Worm (Caenorhabditis elegans): Measurements from ENCODE around the gene fipr-7.

fipr-7 gene

DNA sequence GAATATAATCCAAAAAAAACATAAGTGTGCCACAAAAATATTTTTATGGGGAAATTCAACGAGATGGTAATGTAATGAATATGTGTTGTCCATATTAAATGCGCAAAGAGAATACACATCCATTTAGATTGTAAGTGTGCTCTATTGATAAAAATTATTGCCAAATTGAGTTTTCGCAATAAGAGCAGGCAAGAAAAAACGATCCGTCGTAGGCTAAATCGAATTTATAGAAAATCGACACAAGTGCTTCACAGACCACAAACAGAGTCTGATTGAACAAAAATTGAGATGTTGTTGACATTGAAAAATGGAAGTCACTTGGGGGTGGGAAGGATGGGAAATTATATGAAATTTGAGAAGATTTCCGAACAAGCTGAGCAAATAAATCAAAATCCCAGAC, 35.4 kb downstream of the fipr-7 start:
- TF ChIP-seq lin-39 (tag; optimal IDR thresholded peaks at IDR 0.05) (no peak), eor-1 (tag; optimal IDR thresholded peaks at IDR 0.05) (no peak), pha-4 (tag; optimal IDR thresholded peaks at IDR 0.05) (peak; percentile 58), ama-1 (optimal IDR thresholded peaks at IDR 0.05) (no peak)

DNA sequence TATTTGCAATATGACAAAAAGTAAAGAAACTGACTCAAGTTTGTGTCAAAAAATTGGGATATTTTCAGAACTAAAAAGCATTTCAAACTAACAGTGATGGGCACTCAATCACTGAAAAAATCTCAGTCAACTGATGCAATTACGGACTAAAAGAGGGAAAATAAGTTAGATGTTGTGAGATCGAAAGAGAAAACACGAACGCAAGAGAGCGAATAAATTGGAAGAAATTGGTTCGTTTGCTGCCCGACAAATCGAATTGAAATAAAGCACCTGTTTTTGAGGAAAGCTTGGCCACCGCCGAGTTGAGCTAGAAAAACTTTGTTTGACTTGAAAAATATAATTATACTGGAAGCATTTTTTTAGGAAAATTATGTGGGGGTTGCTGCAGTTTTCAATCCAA, 36.4 kb downstream of the fipr-7 start:
- no peak for TF ChIP-seq nhr-67 (tag; optimal IDR thresholded peaks at IDR 0.05)

DNA sequence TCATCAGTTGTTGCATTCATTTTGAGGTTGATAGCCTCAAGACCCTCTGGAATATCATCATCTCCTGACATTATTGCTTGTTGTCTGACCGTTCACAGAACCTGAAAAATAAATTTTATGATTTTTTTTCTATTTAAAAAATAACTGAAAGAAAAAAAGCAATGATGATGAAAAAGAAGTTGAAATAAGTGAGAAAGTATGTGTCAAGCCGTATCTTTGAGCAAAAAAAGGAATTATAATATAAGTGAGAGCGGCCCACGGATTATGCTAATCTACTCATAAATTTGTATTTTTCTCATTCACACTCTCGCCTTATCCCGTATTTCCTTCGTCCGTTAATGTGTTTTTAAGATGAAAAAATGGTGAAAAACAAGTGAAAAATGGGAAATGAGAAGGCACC, 40.6 kb downstream of the fipr-7 start, which contains the start of gene ric-4:
Gene ric-4, minus strand, starts transcription at position 101 of the 400 bp plus-strand sequence.
- TF ChIP-seq fkh-2 (tag; optimal IDR thresholded peaks at IDR 0.05) = no peak
- no peak for TF ChIP-seq nhr-77 (tag; optimal IDR thresholded peaks at IDR 0.05)
- no peak for TF ChIP-seq egl-27 (tag; optimal IDR thresholded peaks at IDR 0.05)
- no peak for TF ChIP-seq ceh-82 (tag; optimal IDR thresholded peaks at IDR 0.05)
- TF ChIP-seq fos-1 (tag; optimal IDR thresholded peaks at IDR 0.05) = no peak
- no peak for TF ChIP-seq nhr-43 (tag; optimal IDR thresholded peaks at IDR 0.05; ENCODE audit: poor library complexity, severe bottlenecking)
- no peak for TF ChIP-seq daf-12 (tag; optimal IDR thresholded peaks at IDR 0.05)
- no peak for TF ChIP-seq nhr-12 (tag; optimal IDR thresholded peaks at IDR 0.05)
- no peak for TF ChIP-seq nhr-28 (tag; optimal IDR thresholded peaks at IDR 0.05)

DNA sequence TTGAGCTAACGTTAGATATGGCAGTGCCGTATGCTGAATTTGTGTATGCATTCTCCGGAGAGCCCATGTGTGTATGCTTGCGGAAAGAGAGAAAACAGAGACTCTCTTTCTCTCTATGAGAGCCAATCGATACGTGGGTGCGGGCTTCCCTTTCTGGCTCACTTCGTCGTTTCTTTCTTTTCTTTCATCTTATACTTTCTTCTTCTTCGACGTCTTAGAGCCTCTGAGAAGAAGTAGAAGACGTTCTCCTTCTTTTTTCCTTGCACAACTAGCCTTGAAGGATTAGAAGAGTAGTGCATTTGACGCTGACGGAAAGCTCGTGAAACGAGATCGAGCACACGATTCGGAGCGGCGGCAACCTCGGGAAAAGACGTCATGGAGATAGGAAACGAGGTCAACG, 44.2 kb downstream of the fipr-7 start:
- peak; percentile 85 for TF ChIP-seq fkh-10 (GFP tag; optimal IDR thresholded peaks at IDR 0.05)
- TF ChIP-seq mml-1 (tag; optimal IDR thresholded peaks at IDR 0.05) = no peak
- TF ChIP-seq nhr-12 (tag; optimal IDR thresholded peaks at IDR 0.05) = no peak
- TF ChIP-seq nfya-1 (tag; optimal IDR thresholded peaks at IDR 0.05; ENCODE audit: insufficient read depth) = peak; percentile 77
- TF ChIP-seq ceh-28 (tag; optimal IDR thresholded peaks at IDR 0.05) = peak; percentile 56
- peak; percentile 46 for TF ChIP-seq nhr-11 (tag; optimal IDR thresholded peaks at IDR 0.05)
- TF ChIP-seq hmg-11 (tag; optimal IDR thresholded peaks at IDR 0.05) = peak; percentile 76
- peak; percentile 67 for TF ChIP-seq elt-1 (tag; optimal IDR thresholded peaks at IDR 0.05)
- TF ChIP-seq nhr-23 (tag; optimal IDR thresholded peaks at IDR 0.05) = no peak
- no peak for TF ChIP-seq nhr-77 (tag; optimal IDR thresholded peaks at IDR 0.05)
- no peak for TF ChIP-seq nhr-28 (tag; optimal IDR thresholded peaks at IDR 0.05)
- TF ChIP-seq sea-2 (GFP tag; optimal IDR thresholded peaks at IDR 0.05) = peak; percentile 64
- TF ChIP-seq snpc-4 (tag; optimal IDR thresholded peaks at IDR 0.05) = peak; percentile 55
- TF ChIP-seq unc-62 (GFP tag; optimal IDR thresholded peaks at IDR 0.05) = peak; percentile 81
- no peak for TF ChIP-seq egl-5 (tag; optimal IDR thresholded peaks at IDR 0.05)

DNA sequence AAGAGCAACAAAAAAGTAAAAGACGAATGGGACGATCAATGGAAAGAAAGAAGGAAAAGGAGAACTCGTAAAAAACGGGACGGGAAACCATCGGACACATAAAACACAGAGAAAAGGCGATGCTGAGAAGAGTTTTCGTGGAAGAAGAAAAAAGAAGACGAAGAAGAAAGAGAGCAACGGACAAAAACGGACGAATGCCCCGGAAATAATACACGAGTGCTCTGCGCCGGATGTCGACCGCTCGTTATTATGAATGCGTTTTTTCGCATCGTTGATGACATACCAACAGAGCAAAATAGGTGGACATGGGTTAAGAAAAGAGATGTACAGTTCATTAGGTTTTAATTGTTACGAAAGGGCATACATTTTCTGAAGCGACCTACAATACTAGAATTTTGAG, 46.0 kb downstream of the fipr-7 start, which contains the start of gene Y22F5A.11:
Gene Y22F5A.11, minus strand, starts transcription at position 28 of the 400 bp plus-strand sequence.
- TF ChIP-seq snpc-4 (tag; optimal IDR thresholded peaks at IDR 0.05) (peak; percentile 68), elt-1 (tag; optimal IDR thresholded peaks at IDR 0.05) (no peak), hmg-11 (tag; optimal IDR thresholded peaks at IDR 0.05) (peak; percentile 4), nhr-23 (tag; optimal IDR thresholded peaks at IDR 0.05) (no peak), ceh-82 (tag; optimal IDR thresholded peaks at IDR 0.05) (no peak), sea-2 (GFP tag; optimal IDR thresholded peaks at IDR 0.05) (no peak), fos-1 (tag; optimal IDR thresholded peaks at IDR 0.05) (no peak), elt-3 (tag; optimal IDR thresholded peaks at IDR 0.05) (no peak), lin-39 (tag; optimal IDR thresholded peaks at IDR 0.05) (peak; percentile 42), skn-1 (tag; optimal IDR thresholded peaks at IDR 0.05) (no peak), ceh-9 (tag; optimal IDR thresholded peaks at IDR 0.05) (no peak), nfya-1 (tag; optimal IDR thresholded peaks at IDR 0.05; ENCODE audit: insufficient read depth) (peak; percentile 20), egl-5 (tag; optimal IDR thresholded peaks at IDR 0.05) (peak; percentile 46), egl-27 (tag; optimal IDR thresholded peaks at IDR 0.05) (no peak)

DNA sequence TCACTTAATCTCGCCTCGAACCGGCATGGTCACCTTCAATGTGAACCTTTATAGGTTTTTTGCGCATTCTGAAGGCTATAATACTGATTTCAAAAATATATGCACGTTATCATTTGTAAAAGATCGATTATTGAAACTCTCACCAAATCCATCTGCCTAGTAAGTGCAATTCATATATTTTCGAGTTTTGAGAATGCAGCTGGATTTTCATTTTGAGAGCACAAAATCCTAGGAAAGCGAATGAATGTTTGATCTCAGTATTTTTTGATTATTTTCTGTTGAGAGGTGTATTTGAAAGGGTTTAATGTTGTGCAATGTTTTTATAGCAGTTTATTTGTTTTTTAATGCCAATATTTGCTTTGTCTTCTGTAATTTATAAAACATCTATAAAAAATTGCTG, 46.4 kb downstream of the fipr-7 start:
- TF ChIP-seq ztf-11 (tag; optimal IDR thresholded peaks at IDR 0.05) (no peak), lin-39 (tag; optimal IDR thresholded peaks at IDR 0.05) (no peak)

DNA sequence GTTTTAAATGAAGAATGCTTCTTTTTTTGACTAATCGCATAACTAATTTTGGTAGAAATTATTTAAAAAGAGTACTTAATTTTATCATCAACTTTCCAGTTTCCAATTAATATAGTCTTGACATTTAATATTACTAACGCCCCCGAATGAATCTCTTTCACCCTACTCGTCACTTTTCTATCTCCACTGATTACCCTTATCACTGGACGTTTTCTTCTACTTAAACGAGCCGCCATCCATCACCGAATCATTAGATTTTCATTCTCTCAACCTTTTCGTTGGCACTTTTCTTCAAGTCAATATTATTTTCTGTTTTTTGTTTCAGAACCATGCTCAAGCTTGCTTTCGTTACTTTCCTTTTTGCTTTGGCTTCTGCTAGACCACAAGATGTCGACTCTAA, 48.0 kb downstream of the fipr-7 start, which contains the start of gene lys-1:
Gene lys-1, plus strand, starts transcription at position 326 of the 400 bp plus-strand sequence.
- TF ChIP-seq ceh-9 (tag; optimal IDR thresholded peaks at IDR 0.05) (no peak), pqm-1 (tag; optimal IDR thresholded peaks at IDR 0.05) (peak; percentile 83), elt-2 (tag; optimal IDR thresholded peaks at IDR 0.05) (peak; percentile 87)
